Fruit fly (Drosophila melanogaster): ENCODE measurements around the gene CBP.

- no peak for TF ChIP-seq h (optimal IDR thresholded peaks at IDR 0.05)
- no peak for TF ChIP-seq insv (optimal IDR thresholded peaks at IDR 0.05)
- no peak for TF ChIP-seq psq (optimal IDR thresholded peaks at IDR 0.05)
- no peak for TF ChIP-seq Sin3A (optimal IDR thresholded peaks at IDR 0.05)
Measured at dm6 chrX:7317214-7318210, 19.6 kb upstream of the CBP start.
